Fruit fly (Drosophila melanogaster) whole organism, pupa: ENCODE measurements around the gene CG31100.

Experiments used
- CG10348 ChIP-seq: fragments of 200-800 bp; sonication (Bioruptor generic); IDR thresholded peaks from 2 replicates; pipeline ENCODE4 v1.3.6; 2022; ENCODE audit warnings: missing biosample characterization, missing genetic modification characterization
- CG12605 ChIP-seq: fragments of 200-800 bp; sonication (Bioruptor generic); IDR thresholded peaks from 2 replicates; pipeline ENCODE4 v1.3.6; 2022; ENCODE audit warnings: missing biosample characterization, missing genetic modification characterization
- CG13204 ChIP-seq: fragments of 200-800 bp; sonication (Bioruptor generic); optimal IDR thresholded peaks from 2 replicates; lab custom pipeline; 2018; ENCODE audit warnings: missing biosample characterization, mild to moderate bottlenecking, missing genetic modification characterization, moderate library complexity
- CG14655 ChIP-seq: fragments of 200-800 bp; sonication (Bioruptor generic); optimal IDR thresholded peaks from 3 replicates; lab custom pipeline; 2017; ENCODE audit warnings: mild to moderate bottlenecking, missing biosample characterization, missing genetic modification reagents, missing genetic modification characterization
- CG15710 ChIP-seq: fragments of 200-800 bp; sonication (Bioruptor generic); optimal IDR thresholded peaks from 2 replicates; lab custom pipeline; 2018; ENCODE audit warnings: missing biosample characterization, mild to moderate bottlenecking, missing genetic modification characterization, moderate library complexity
- CG17806 ChIP-seq: fragments of 200-800 bp; sonication (Bioruptor generic); optimal IDR thresholded peaks from 2 replicates; lab custom pipeline; 2018; ENCODE audit warnings: missing biosample characterization, mild to moderate bottlenecking, missing genetic modification characterization, moderate library complexity
- CG32121 ChIP-seq: fragments of 200-800 bp; sonication (Bioruptor generic); IDR thresholded peaks from 2 replicates; pipeline ENCODE4 v1.3.6; 2022; ENCODE audit warnings: missing biosample characterization, missing genetic modification characterization
- CG34367 ChIP-seq: fragments of 200-800 bp; sonication (Bioruptor generic); optimal IDR thresholded peaks from 2 replicates; lab custom pipeline; 2018; ENCODE audit warnings: missing biosample characterization, mild to moderate bottlenecking, missing genetic modification characterization
- CG4496 ChIP-seq: fragments of 200-800 bp; sonication (Bioruptor generic); IDR thresholded peaks from 3 replicates; pipeline ENCODE4 v1.3.6; 2022; ENCODE audit warnings: missing biosample characterization, missing genetic modification characterization
- CG8159 ChIP-seq: fragments of 200-800 bp; sonication (Bioruptor generic); optimal IDR thresholded peaks from 3 replicates; lab custom pipeline; 2018; ENCODE audit warnings: missing biosample characterization, mild to moderate bottlenecking, missing genetic modification characterization, moderate library complexity
- CG8301 ChIP-seq: fragments of 200-800 bp; sonication (Bioruptor generic); optimal IDR thresholded peaks from 2 replicates; lab custom pipeline; 2018; ENCODE audit warnings: missing biosample characterization, mild to moderate bottlenecking, missing genetic modification characterization
- CG9948 ChIP-seq: fragments of 200-800 bp; sonication (Bioruptor generic); optimal IDR thresholded peaks from 2 replicates; lab custom pipeline; 2018; ENCODE audit warnings: missing biosample characterization, mild to moderate bottlenecking, missing genetic modification characterization, moderate library complexity
- D1 ChIP-seq: fragments of 200-800 bp; sonication (Bioruptor generic); optimal IDR thresholded peaks from 2 replicates; lab custom pipeline; 2018; ENCODE audit warnings: missing biosample characterization, mild to moderate bottlenecking, missing genetic modification characterization, moderate library complexity
- EcR ChIP-seq: fragments of 200-800 bp; sonication (Bioruptor generic); optimal IDR thresholded peaks from 3 replicates; lab custom pipeline; 2019; ENCODE audit warnings: missing biosample characterization, missing genetic modification characterization, mild to moderate bottlenecking, moderate library complexity, missing genetic modification reagents
- Ets98B ChIP-seq: fragments of 200-800 bp; sonication (Bioruptor generic); IDR thresholded peaks from 2 replicates; pipeline ENCODE4 v1.3.6; 2022; ENCODE audit warnings: missing biosample characterization, missing genetic modification characterization
- Pif1A ChIP-seq: fragments of 200-800 bp; sonication (Bioruptor generic); optimal IDR thresholded peaks from 3 replicates; lab custom pipeline; 2016; ENCODE audit warnings: missing biosample characterization, missing genetic modification characterization
- Pif1B ChIP-seq: fragments of 200-800 bp; sonication (Bioruptor generic); optimal IDR thresholded peaks from 3 replicates; lab custom pipeline; 2016; ENCODE audit warnings: missing biosample characterization, missing genetic modification characterization
- Snoo ChIP-seq: fragments of 200-800 bp; sonication (Bioruptor generic); optimal IDR thresholded peaks from 3 replicates; lab custom pipeline; 2017; ENCODE audit warnings: missing biosample characterization, mild to moderate bottlenecking, missing genetic modification characterization, inconsistent platforms
- fd96Ca ChIP-seq: fragments of 200-800 bp; sonication (Bioruptor generic); IDR thresholded peaks from 3 replicates; pipeline ENCODE4 v1.3.6; 2022; ENCODE audit warnings: missing biosample characterization, missing genetic modification characterization
- gl ChIP-seq: fragments of 200-800 bp; sonication (Bioruptor generic); optimal IDR thresholded peaks from 2 replicates; lab custom pipeline; 2018; ENCODE audit warnings: missing biosample characterization, mild to moderate bottlenecking, missing genetic modification characterization
- rn ChIP-seq: fragments of 200-800 bp; sonication (Bioruptor generic); IDR thresholded peaks from 2 replicates; pipeline ENCODE4 v1.3.6; 2022; ENCODE audit warnings: missing biosample characterization, missing genetic modification characterization

Gene CG31100

DNA sequence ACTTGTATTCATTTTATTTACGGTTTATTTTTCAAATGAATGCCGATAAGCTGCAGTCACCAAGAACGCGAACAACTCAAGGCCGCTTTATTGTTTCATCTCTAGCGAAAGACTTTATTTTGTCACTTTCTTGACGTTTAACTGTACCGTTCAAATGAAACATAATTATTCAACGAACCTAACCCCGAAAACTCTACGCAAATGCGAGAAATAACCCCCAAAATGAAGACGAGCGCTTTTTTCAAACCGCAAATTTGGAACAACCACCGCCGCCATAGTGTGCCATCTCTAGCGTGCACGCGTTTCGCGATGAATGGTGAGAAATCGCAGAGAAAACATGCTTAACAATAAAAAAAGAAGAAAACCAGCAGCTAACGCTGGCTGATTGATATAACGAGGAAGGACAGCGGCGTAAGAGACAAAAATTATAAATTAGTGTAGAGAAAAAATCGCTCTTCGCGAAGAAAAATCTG is 18.8 kb downstream of the CG31100 start, which contains the start of gene CG11970:
CG11970 (plus strand) TSS at position 117 of the 473 bp plus-strand sequence.
- no peak for TF ChIP-seq CG34367 (tag; lab: Kevin White, UChicago)
- no peak for TF ChIP-seq CG12605 (GFP tag; lab: Robert Waterston, UW)
- TF ChIP-seq CG14655 (GFP tag; lab: Kevin White, UChicago), result no peak
- no peak for TF ChIP-seq Snoo (tag; lab: Kevin White, UChicago)
- no peak for TF ChIP-seq CG32121
- no peak for TF ChIP-seq CG8301 (tag; lab: Kevin White, UChicago)
- TF ChIP-seq CG9948, result no peak
- TF ChIP-seq CG15710, result no peak
- TF ChIP-seq EcR (GFP tag; lab: Kevin White, UChicago), result no peak

DNA sequence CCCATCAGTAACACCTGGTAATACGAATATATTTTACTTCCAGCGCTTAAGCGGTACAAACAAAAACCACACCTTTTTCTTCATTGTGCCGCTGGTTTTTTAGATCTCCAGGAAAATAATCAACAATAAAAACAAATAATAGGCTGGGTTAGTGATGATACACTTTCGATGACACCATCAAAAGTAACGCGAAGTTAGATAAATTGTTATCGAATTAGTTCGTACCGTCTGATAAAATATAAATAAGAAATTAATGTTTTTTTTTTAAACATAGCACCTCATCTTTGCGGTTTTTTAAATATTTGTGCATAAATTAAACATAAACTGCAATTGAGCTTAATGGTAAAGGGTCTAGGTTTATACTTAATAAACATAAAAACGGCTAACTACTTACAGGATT is 19.3 kb downstream of the CG31100 start, which contains the start of gene RagA-B:
RagA-B (minus strand) TSS at position 175 of the 400 bp plus-strand sequence.
- no peak for TF ChIP-seq CG15710
- no peak for TF ChIP-seq CG13204 (GFP tag; lab: Kevin White, UChicago)
- TF ChIP-seq CG12605 (GFP tag; lab: Robert Waterston, UW), result no peak
- TF ChIP-seq CG4496, result no peak
- TF ChIP-seq CG34367 (tag; lab: Kevin White, UChicago), result no peak

DNA sequence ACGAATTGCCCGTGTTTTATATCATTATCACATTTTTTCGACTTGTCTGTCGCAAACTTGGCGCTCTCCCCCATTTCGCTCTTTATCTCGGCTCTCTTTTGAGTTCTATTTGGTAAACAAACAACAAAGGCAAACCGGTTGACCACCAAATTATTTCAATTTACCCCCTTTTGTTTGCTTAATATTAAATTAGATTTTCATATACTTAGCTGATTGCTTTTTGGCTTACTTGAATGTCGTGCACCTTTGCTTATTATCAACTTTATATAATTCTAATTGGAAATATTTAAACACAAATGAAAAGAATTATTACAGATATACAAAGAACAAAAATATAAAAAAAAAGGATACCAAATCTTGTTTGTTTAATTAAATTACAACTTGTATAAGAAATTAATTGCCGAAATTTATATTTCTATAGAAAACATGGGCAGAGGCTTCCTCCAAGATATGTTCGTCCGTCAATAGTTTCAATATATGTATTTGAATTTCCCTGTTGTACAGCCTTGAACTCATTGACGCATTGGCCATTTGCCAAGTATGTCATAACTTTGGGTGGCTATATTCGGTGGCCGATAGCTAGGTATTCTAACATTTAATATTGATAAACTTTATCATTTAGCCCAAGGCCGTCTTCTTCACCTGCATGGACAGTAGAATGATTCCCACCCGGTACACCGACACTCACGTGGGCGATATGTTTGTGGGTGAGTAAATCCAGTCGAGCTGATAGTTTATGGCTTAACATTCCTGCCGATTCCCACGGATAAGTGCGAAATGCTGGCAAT is 22.0 kb downstream of the CG31100 start:
- no peak for TF ChIP-seq CG13204 (GFP tag; lab: Kevin White, UChicago)
- TF ChIP-seq CG8301 (tag; lab: Kevin White, UChicago), result no peak
- TF ChIP-seq fd96Ca (GFP tag; lab: Robert Waterston, UW), result no peak

DNA sequence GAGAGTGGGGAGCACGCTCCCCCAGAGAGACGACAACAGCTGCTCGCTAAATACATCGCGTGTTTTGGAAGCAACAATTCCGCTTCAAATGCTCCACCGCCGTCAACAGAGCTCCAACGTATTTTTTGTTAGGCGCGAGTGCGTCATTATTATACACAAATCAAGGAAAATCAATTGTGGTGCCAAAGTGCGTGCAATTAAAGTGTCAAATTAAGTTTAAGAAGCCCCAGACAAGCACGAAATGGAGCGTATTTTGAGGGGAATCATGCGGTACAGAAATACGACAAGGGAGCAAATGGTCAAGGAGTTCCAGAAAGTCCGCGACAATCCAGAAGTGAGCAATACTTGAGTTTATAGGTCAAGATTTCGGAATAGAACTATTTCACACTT is 22.7 kb downstream of the CG31100 start, which contains the start of gene CAHbeta:
CAHbeta (plus strand) TSS at position 85 of the 390 bp plus-strand sequence.
- TF ChIP-seq gl (tag; lab: Kevin White, UChicago) (no peak), Ets98B (peak; percentile 42; the same call in 1 of the 2 replicates), CG13204 (GFP tag; lab: Kevin White, UChicago) (no peak), rn (no peak), CG32121 (no peak), CG9948 (no peak), CG12605 (GFP tag; lab: Robert Waterston, UW) (peak; percentile 58), fd96Ca (GFP tag; lab: Robert Waterston, UW) (no peak), Pif1A (GFP tag; lab: Kevin White, UChicago) (no peak), Snoo (tag; lab: Kevin White, UChicago) (no peak), CG15710 (no peak)
- TF ChIP-seq, all 21 proteins: peak for 2

DNA sequence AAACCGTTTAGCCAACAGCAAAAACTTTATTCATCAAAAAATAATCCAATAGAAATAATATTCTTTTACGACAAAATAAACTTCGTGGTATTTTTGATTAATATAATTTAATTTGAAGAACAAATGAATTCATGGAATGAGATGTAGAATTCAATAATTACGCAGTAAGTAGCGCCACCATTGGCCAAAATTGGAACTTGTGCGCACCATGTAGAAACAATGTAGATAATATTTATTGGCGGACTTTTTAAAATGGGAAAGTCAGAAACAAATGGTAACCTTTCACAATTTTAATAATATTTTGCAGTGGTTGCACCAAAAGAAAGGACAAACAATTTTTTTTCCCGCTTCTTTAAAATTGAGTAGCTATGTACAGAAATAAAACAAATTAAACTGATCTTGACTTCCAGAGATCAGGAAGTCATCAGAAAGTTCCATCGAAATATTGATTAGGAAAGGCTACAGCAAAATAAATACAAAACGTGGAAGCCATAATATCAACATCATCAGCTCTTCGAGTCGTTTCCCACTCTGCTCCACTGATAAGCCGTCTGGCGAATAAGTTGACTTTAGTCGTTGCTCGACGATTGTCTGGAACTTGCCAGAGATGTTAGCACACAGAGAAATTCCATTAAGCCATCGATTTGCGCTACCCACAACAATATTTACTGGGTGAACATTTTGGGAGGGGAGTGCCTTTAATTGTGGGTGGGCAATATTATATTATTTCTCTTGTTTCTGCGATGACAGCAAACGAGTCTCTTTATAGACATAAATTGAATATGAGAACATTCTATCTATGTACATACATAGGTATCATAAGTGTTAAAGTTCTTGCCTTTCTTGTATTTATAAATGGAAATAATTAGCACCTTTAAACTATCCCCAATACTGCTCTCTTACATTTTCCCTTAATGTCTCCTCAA is 23.3 kb downstream of the CG31100 start:
- TF ChIP-seq D1 (tag; lab: Kevin White, UChicago) (peak; percentile 63), CG15710 (no peak), fd96Ca (GFP tag; lab: Robert Waterston, UW) (peak; percentile 24; the same call in 1 of the 3 replicates), gl (tag; lab: Kevin White, UChicago) (peak; percentile 9), CG34367 (tag; lab: Kevin White, UChicago) (no peak), Pif1A (GFP tag; lab: Kevin White, UChicago) (no peak), CG13204 (GFP tag; lab: Kevin White, UChicago) (no peak), EcR (GFP tag; lab: Kevin White, UChicago) (no peak), CG8159 (tag; lab: Kevin White, UChicago) (peak; percentile 17), Pif1B (GFP tag; lab: Kevin White, UChicago) (no peak), CG10348 (no peak), Ets98B (no peak), CG8301 (tag; lab: Kevin White, UChicago) (peak; percentile 19), CG12605 (GFP tag; lab: Robert Waterston, UW) (peak; percentile 15; the same call in 1 of the 2 replicates), Snoo (tag; lab: Kevin White, UChicago) (peak; percentile 18), rn (no peak), CG14655 (GFP tag; lab: Kevin White, UChicago) (no peak), CG17806 (tag; lab: Kevin White, UChicago) (no peak), CG4496 (no peak), CG32121 (no peak), CG9948 (no peak)
- TF ChIP-seq, all 21 proteins: peak for 7

DNA sequence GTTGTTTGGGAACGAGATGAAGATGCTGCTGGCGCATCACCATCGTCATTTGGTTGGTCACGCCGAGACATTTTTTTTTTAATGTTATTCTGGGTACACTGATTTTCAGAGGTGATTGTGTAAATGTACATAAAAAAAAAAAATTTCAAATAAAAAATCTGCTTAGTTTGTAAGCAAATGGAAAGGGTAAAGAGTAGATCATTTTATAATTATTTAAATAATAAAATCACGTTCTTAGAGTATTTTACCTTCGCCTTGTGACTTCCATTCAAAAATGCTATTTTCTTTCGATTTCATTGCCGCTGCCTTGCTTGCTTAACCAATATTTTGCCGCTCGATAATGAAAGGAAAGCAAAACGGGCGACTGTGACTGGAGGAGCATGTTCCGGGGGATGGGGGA is 24.7 kb downstream of the CG31100 start:
- TF ChIP-seq Snoo (tag; lab: Kevin White, UChicago) (peak; percentile 84), EcR (GFP tag; lab: Kevin White, UChicago) (no peak), D1 (tag; lab: Kevin White, UChicago) (peak; percentile 8), Ets98B (no peak), Pif1B (GFP tag; lab: Kevin White, UChicago) (peak; percentile 55), CG34367 (tag; lab: Kevin White, UChicago) (peak; percentile 20), CG15710 (peak; percentile 74), CG9948 (peak; percentile 46), CG8159 (tag; lab: Kevin White, UChicago) (peak; percentile 74), CG10348 (no peak), Pif1A (GFP tag; lab: Kevin White, UChicago) (peak; percentile 38), CG13204 (GFP tag; lab: Kevin White, UChicago) (peak; percentile 4), CG17806 (tag; lab: Kevin White, UChicago) (peak; percentile 47)
